Worm (Caenorhabditis elegans): Measurements from ENCODE around the gene F02C12.3.

DNA sequence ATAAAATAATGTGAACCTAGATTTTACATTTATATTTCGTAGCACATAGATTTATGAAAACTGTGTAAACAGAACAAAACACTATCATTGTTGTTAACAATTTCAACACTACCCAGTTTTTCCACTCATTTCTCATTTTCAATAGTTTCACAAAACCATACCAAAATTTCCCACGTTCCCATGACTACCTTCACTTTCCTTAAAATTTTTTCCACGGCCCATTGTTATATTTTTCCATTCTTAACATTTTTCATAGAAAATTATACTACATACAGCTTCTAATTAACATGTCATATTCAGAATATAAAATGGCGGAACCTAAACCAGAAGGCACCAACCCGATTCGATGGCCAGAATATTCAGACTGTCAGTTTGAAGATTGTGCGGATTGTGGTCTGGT, 5.0 kb downstream of the F02C12.3 start, which contains the start of gene F02C12.1:
- TF ChIP-seq nhr-25 (tag; optimal IDR thresholded peaks at IDR 0.05) (no peak), skn-1 (tag; optimal IDR thresholded peaks at IDR 0.05) (no peak), nhr-129 (tag; optimal IDR thresholded peaks at IDR 0.05) (no peak), ama-1 (optimal IDR thresholded peaks at IDR 0.05) (no peak), alr-1 (tag; optimal IDR thresholded peaks at IDR 0.05) (no peak), ceh-82 (tag; optimal IDR thresholded peaks at IDR 0.05) (no peak), R02D3.7 (tag; optimal IDR thresholded peaks at IDR 0.05) (no peak), lin-39 (tag; optimal IDR thresholded peaks at IDR 0.05) (no peak), aly-2 (tag; optimal IDR thresholded peaks at IDR 0.05) (no peak), nhr-10 (tag; optimal IDR thresholded peaks at IDR 0.05) (no peak), ztf-4 (tag; optimal IDR thresholded peaks at IDR 0.05) (no peak), elt-1 (tag; optimal IDR thresholded peaks at IDR 0.05) (no peak), nhr-237 (tag; optimal IDR thresholded peaks at IDR 0.05) (no peak)

Data from whole organism, L2 larva.